Worm (Caenorhabditis elegans) whole organism, L4/young adult: Measurements from ENCODE around the gene cest-31.

Experiments used
- W03F9.2 ChIP-seq: fragments of 150-350 bp; optimal IDR thresholded peaks from 2 replicates; lab custom pipeline; 2014; ENCODE audit warnings: missing biosample characterization, missing genetic modification characterization
- dao-5 ChIP-seq: sonication (generic microtip); optimal IDR thresholded peaks from 2 replicates; lab custom pipeline; 2016; ENCODE audit warnings: missing genotype, missing genetic modification characterization, moderate library complexity, missing compliant biosample characterization
- him-1 ChIP-seq: sonication (generic microtip); optimal IDR thresholded peaks from 2 replicates; lab custom pipeline; 2016; ENCODE audit warnings: missing genotype, missing genetic modification reagents, missing genetic modification characterization, missing compliant biosample characterization

Gene cest-31

ce11 chrV:6659533-6659932 is 14.5 kb upstream of the cest-31 start:
- TF ChIP-seq dao-5 (no peak), him-1 (tag; lab: Kevin White, UChicago) (no peak), W03F9.2 (tag; lab: Kevin White, UChicago) (no peak)

- no peak for TF ChIP-seq W03F9.2 (tag; lab: Kevin White, UChicago)
- no peak for TF ChIP-seq him-1 (tag; lab: Kevin White, UChicago)
- TF ChIP-seq dao-5: no peak
Measured at ce11 chrV:6661658-6662057, 12.4 kb upstream of the cest-31 start.

ce11 chrV:6662505-6662904 is 11.6 kb upstream of the cest-31 start:
- TF ChIP-seq W03F9.2 (tag; lab: Kevin White, UChicago) (no peak), him-1 (tag; lab: Kevin White, UChicago) (no peak), dao-5 (no peak)

ce11 chrV:6665751-6666150 is 8.3 kb upstream of the cest-31 start, which contains the start of gene pmp-5:
TSS of gene pmp-5 (minus strand) at chrV:6665813.
- no peak for TF ChIP-seq him-1 (tag; lab: Kevin White, UChicago)

- TF ChIP-seq dao-5 (no peak), him-1 (tag; lab: Kevin White, UChicago) (no peak), W03F9.2 (tag; lab: Kevin White, UChicago) (no peak)
Measured at ce11 chrV:6666557-6666956, 7.5 kb upstream of the cest-31 start.

ce11 chrV:6668741-6669140 is 5.3 kb upstream of the cest-31 start, which contains the start of gene str-180:
TSS of gene str-180 (minus strand) at chrV:6668841.
- TF ChIP-seq W03F9.2 (tag; lab: Kevin White, UChicago) (no peak), him-1 (tag; lab: Kevin White, UChicago) (no peak), dao-5 (no peak)

- TF ChIP-seq dao-5: no peak
- no peak for TF ChIP-seq W03F9.2 (tag; lab: Kevin White, UChicago)
- TF ChIP-seq him-1 (tag; lab: Kevin White, UChicago): no peak
Measured at ce11 chrV:6669520-6669919, 4.5 kb upstream of the cest-31 start, which contains the start of gene cest-28. TSS of gene cest-28 (plus strand) at chrV:6669820.

- TF ChIP-seq W03F9.2 (tag; lab: Kevin White, UChicago) (no peak), him-1 (tag; lab: Kevin White, UChicago) (no peak)
Measured at ce11 chrV:6676158-6676849, 2.2 kb downstream of the cest-31 start, which contains the start of gene cest-34. TSS of gene cest-34 (plus strand) at chrV:6676799.

- TF ChIP-seq W03F9.2 (tag; lab: Kevin White, UChicago) (no peak), him-1 (tag; lab: Kevin White, UChicago) (no peak), dao-5 (no peak)
Measured at ce11 chrV:6681501-6681900, 7.4 kb downstream of the cest-31 start, which contains the start of gene egl-46. TSS of gene egl-46 (minus strand) at chrV:6681573.

ce11 chrV:6683282-6683681 is 9.2 kb downstream of the cest-31 start:
- no peak for TF ChIP-seq him-1 (tag; lab: Kevin White, UChicago)
- TF ChIP-seq dao-5: no peak
- TF ChIP-seq W03F9.2 (tag; lab: Kevin White, UChicago): no peak

ce11 chrV:6683740-6684139 is 9.7 kb downstream of the cest-31 start:
- TF ChIP-seq dao-5 (no peak), him-1 (tag; lab: Kevin White, UChicago) (no peak), W03F9.2 (tag; lab: Kevin White, UChicago) (no peak)

ce11 chrV:6684541-6684940 is 10.5 kb downstream of the cest-31 start:
- TF ChIP-seq him-1 (tag; lab: Kevin White, UChicago): no peak
- no peak for TF ChIP-seq dao-5
- TF ChIP-seq W03F9.2 (tag; lab: Kevin White, UChicago): no peak

- TF ChIP-seq dao-5: no peak
- no peak for TF ChIP-seq him-1 (tag; lab: Kevin White, UChicago)
- no peak for TF ChIP-seq W03F9.2 (tag; lab: Kevin White, UChicago)
Measured at ce11 chrV:6685499-6685898, 11.4 kb downstream of the cest-31 start.

- TF ChIP-seq W03F9.2 (tag; lab: Kevin White, UChicago) (no peak), dao-5 (no peak), him-1 (tag; lab: Kevin White, UChicago) (no peak)
Measured at ce11 chrV:6685963-6686362, 11.9 kb downstream of the cest-31 start.

ce11 chrV:6688392-6688791 is 14.3 kb downstream of the cest-31 start, which contains the start of gene K11G9.5:
TSS of gene K11G9.5 (minus strand) at chrV:6688492.
- TF ChIP-seq dao-5: no peak
- no peak for TF ChIP-seq W03F9.2 (tag; lab: Kevin White, UChicago)
- TF ChIP-seq him-1 (tag; lab: Kevin White, UChicago): no peak
